Worm (Caenorhabditis elegans): Measurements from ENCODE around the gene mltn-7.

Gene mltn-7

DNA sequence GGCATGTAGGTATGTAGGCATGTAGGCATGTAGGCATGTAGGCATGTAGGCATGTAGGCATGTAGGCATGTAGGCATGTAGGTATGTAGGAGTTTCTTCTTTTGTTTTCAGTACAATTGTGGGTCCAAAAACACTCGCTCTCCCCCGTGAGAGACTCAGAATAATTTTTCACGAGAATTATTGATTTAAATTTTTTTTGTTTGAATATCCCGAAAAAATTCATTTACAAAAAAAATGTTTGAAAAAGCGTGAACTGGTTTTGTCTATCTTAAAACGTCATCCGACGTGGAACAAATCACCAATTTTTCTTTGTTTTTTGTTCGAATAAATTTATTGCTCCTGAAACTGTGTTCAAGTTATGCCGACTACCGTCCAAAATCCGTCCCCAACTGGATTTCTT is 27.0 kb upstream of the mltn-7 start, which contains the start of gene wago-10:
Gene wago-10, plus strand, starts transcription at position 301 of the 400 bp plus-strand sequence.
- TF ChIP-seq lin-29 (GFP tag; IDR thresholded peaks at IDR 0.05): no peak
- TF ChIP-seq ceh-82 (tag; optimal IDR thresholded peaks at IDR 0.05): no peak
- TF ChIP-seq spr-3 (GFP tag; optimal IDR thresholded peaks at IDR 0.05): no peak
- no peak for TF ChIP-seq unc-39 (tag; optimal IDR thresholded peaks at IDR 0.05)
- TF ChIP-seq pqm-1 (tag; optimal IDR thresholded peaks at IDR 0.05): no peak
- no peak for TF ChIP-seq jun-1 (tag; optimal IDR thresholded peaks at IDR 0.05)
- TF ChIP-seq aly-2 (tag; optimal IDR thresholded peaks at IDR 0.05): no peak
- no peak for TF ChIP-seq saeg-2 (GFP tag; IDR thresholded peaks at IDR 0.05)
- no peak for TF ChIP-seq daf-8 (GFP tag; IDR thresholded peaks at IDR 0.05)
- TF ChIP-seq daf-12 (tag; optimal IDR thresholded peaks at IDR 0.05): no peak
- no peak for TF ChIP-seq nhr-41 (GFP tag; IDR thresholded peaks at IDR 0.05)
- TF ChIP-seq madf-9 (GFP tag; conservative IDR thresholded peaks at IDR 0.05): no peak
- no peak for TF ChIP-seq madf-5 (GFP tag; IDR thresholded peaks at IDR 0.05)
- TF ChIP-seq mes-2 (tag; optimal IDR thresholded peaks at IDR 0.05; ENCODE audit: poor library complexity, severe bottlenecking): no peak
- no peak for TF ChIP-seq hlh-30 (tag; optimal IDR thresholded peaks at IDR 0.05; ENCODE audit: insufficient read depth)
- TF ChIP-seq daf-19 (GFP tag; conservative IDR thresholded peaks at IDR 0.05): no peak
- no peak for TF ChIP-seq nhr-77 (tag; optimal IDR thresholded peaks at IDR 0.05)
- no peak for TF ChIP-seq nhr-237 (tag; optimal IDR thresholded peaks at IDR 0.05)

ce11 chrV:343546-343945 is 26.6 kb upstream of the mltn-7 start:
- TF ChIP-seq unc-62 (GFP tag; optimal IDR thresholded peaks at IDR 0.05 in 1 of 2) (peak in 1 of 2 experiments; percentile 92), unc-62 (tag; optimal IDR thresholded peaks at IDR 0.05) (no peak), nhr-41 (GFP tag; IDR thresholded peaks at IDR 0.05) (no peak), ZK337.2 (GFP tag; IDR thresholded peaks at IDR 0.05) (no peak), dve-1 (tag; optimal IDR thresholded peaks at IDR 0.05; ENCODE audit: insufficient read depth) (no peak), nhr-102 (tag; optimal IDR thresholded peaks at IDR 0.05) (no peak)

- TF ChIP-seq dpl-1 (GFP tag; optimal IDR thresholded peaks at IDR 0.05) (no peak), zip-11 (GFP tag; IDR thresholded peaks at IDR 0.05) (no peak), saeg-2 (GFP tag; IDR thresholded peaks at IDR 0.05) (no peak), Y48G9A.11 (GFP tag; IDR thresholded peaks at IDR 0.05) (no peak), ztf-7 (tag; optimal IDR thresholded peaks at IDR 0.05) (no peak), ceh-20 (GFP tag; IDR thresholded peaks at IDR 0.05) (no peak), lin-13 (GFP tag; optimal IDR thresholded peaks at IDR 0.05) (no peak), zfp-3 (GFP tag; conservative IDR thresholded peaks at IDR 0.05) (no peak), fos-1 (tag; optimal IDR thresholded peaks at IDR 0.05) (no peak), pqm-1 (tag; optimal IDR thresholded peaks at IDR 0.05) (no peak), D1046.2 (GFP tag; IDR thresholded peaks at IDR 0.05) (no peak), aha-1 (tag) (peak; percentile 70), hif-1 (tag; optimal IDR thresholded peaks at IDR 0.05) (no peak), T20F7.1 (GFP tag; optimal IDR thresholded peaks at IDR 0.05) (no peak), nhr-76 (tag; optimal IDR thresholded peaks at IDR 0.05) (no peak), unc-62 (GFP tag; optimal IDR thresholded peaks at IDR 0.05 in 1 of 2) (peak in 1 of 2 experiments; percentile 74), unc-62 (tag; optimal IDR thresholded peaks at IDR 0.05) (no peak)
Measured at ce11 chrV:346005-346404, 24.1 kb upstream of the mltn-7 start.

ce11 chrV:347561-348345 is 22.4 kb upstream of the mltn-7 start:
- TF ChIP-seq pha-4 (GFP tag; IDR thresholded peaks at IDR 0.05) (no peak), pha-4 (tag; optimal IDR thresholded peaks at IDR 0.05) (no peak), dmd-6 (GFP tag; IDR thresholded peaks at IDR 0.05) (peak; percentile 17; the same call in 1 of the 2 replicates), mes-2 (tag; optimal IDR thresholded peaks at IDR 0.05; ENCODE audit: poor library complexity, severe bottlenecking) (no peak), rbr-2 (tag; optimal IDR thresholded peaks at IDR 0.05) (no peak), hlh-30 (tag; optimal IDR thresholded peaks at IDR 0.05; ENCODE audit: insufficient read depth) (peak; percentile 5), lin-29 (GFP tag; IDR thresholded peaks at IDR 0.05) (no peak), hlh-11 (tag; optimal IDR thresholded peaks at IDR 0.05) (peak; percentile 70), Y48G9A.11 (GFP tag; IDR thresholded peaks at IDR 0.05) (no peak)

Data from whole organism, L4 larva.